Fruit fly (Drosophila melanogaster): Measurements from ENCODE around the gene CG4991.

The CG4991 gene

DNA sequence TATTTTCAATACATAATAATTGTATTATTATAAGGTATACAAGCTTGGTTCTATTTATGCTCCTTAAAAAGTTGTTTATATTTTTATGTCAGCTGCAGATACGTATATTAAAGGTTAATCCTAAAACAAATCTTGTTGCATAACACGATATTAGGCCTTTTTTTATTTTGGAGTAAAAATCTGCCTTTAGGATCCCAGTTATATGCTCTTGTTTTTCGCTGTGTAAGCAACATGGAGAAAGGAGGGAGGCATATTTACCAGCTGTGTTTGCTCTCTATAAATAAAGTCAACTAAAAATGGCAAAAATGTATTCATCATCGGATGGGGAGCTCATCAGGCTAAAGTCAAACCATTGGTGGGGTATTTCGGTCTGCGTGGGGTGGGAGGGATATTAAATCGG, 29.9 kb downstream of the CG4991 start (continued):
- TF ChIP-seq CG16779 (tag; optimal IDR thresholded peaks at IDR 0.05) (no peak), fd59A (GFP tag; optimal IDR thresholded peaks at IDR 0.05) (no peak), cyc (GFP tag; optimal IDR thresholded peaks at IDR 0.05) (peak; percentile 7), CG31627 (GFP tag; optimal IDR thresholded peaks at IDR 0.05) (peak; percentile 16), svp (GFP tag) (no peak), acj6 (GFP tag; optimal IDR thresholded peaks at IDR 0.05) (peak; percentile 13), CG6276 (GFP tag; optimal IDR thresholded peaks at IDR 0.05) (peak; percentile 44), Hr4 (GFP tag; optimal IDR thresholded peaks at IDR 0.05) (peak; percentile 17), CG1621 (tag; optimal IDR thresholded peaks at IDR 0.05) (no peak), Hr39 (GFP tag; optimal IDR thresholded peaks at IDR 0.05) (peak; percentile 12), Lpt (GFP tag; optimal IDR thresholded peaks at IDR 0.05) (no peak), CG6854 (GFP tag; optimal IDR thresholded peaks at IDR 0.05) (no peak), CG3919 (GFP tag; optimal IDR thresholded peaks at IDR 0.05) (no peak), spab (GFP tag; optimal IDR thresholded peaks at IDR 0.05) (no peak), pdm3 (GFP tag; optimal IDR thresholded peaks at IDR 0.05) (peak; percentile 6), Sox102F (GFP tag; optimal IDR thresholded peaks at IDR 0.05) (no peak), dsx (GFP tag; optimal IDR thresholded peaks at IDR 0.05; ENCODE audit: poor library complexity, severe bottlenecking) (no peak), CG8119 (GFP tag; IDR thresholded peaks at IDR 0.05) (no peak), Eip78C (GFP tag) (peak; percentile 80), CG34406 (GFP tag; optimal IDR thresholded peaks at IDR 0.05) (peak; percentile 13), CG8319 (GFP tag; optimal IDR thresholded peaks at IDR 0.05) (no peak), net (GFP tag; optimal IDR thresholded peaks at IDR 0.05) (peak; percentile 28), dac (GFP tag; optimal IDR thresholded peaks at IDR 0.05) (no peak), CG15336 (GFP tag; IDR thresholded peaks at IDR 0.05) (peak; percentile 40; the same call in 1 of the 2 replicates), CG11902 (GFP tag; optimal IDR thresholded peaks at IDR 0.05) (no peak), fkh (GFP tag; optimal IDR thresholded peaks at IDR 0.05) (peak; percentile 55), Met (GFP tag; optimal IDR thresholded peaks at IDR 0.05) (peak; percentile 19), Eip93F (GFP tag; optimal IDR thresholded peaks at IDR 0.05) (no peak), CG6808 (GFP tag; optimal IDR thresholded peaks at IDR 0.05) (peak; percentile 27), CG10631 (GFP tag; optimal IDR thresholded peaks at IDR 0.05) (peak; percentile 23), CG10669 (GFP tag; optimal IDR thresholded peaks at IDR 0.05) (peak; percentile 2)

DNA sequence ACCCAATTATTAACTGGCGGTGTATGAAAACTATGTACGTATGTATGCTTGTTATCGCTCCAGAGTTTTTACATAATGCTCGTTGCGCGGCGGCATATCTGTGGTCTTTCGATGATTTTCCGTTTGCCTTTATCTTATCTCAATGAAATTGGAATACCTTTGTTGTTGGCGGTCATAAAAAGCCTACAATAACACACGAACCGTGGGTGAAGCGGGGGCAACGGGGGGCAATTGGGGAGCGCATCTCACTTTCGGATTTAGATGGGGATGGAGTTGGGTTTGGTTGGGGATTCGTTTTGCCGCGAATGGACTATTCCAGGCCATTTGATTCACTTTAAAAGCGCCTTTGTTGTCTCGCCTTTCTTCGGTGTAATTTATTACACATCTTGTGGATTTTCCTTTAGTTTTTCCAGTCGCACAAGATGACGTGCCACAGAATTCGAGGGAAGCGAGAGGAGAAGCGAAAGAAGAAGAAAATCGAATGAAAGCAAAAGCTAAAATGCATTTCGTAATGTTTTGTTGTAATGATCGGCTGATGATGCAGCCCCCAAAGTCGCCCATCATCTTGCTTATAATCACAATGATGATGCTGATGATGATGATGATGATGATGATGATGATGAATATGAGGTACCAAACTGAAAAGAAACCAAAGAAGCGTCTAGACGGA, 30.9 kb downstream of the CG4991 start:
- TF ChIP-seq CG8119 (GFP tag; IDR thresholded peaks at IDR 0.05) (no peak), svp (GFP tag) (peak; percentile 73)

DNA sequence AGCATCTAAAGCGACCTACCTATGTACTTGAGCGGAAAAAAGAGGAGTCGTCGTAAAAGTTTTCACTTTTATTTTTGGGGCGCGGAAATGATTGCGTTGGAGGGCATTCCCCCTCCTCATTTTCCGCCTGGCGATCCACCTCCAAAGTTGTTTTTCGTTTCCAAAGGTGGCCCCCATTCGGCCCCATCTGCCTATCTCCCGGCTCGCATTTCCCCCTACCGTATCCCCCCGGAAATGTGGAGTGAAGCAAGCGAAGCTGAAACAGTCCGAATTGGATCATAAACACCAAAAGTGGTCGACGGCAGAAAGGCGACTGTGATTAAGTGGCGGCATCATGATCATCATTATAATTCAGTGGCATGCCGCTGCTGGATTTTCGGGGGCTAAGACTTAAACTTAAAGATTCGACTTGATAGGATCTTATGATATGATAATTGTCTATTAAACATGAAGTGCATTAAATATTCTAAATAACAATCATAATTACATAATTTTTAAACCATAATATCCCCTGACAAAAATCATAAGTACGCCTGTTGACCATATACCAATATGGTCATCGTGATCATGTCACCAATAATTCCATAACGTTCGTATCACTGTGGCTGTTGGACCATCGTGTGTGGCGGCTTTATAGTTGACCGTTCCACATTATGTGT, 32.0 kb downstream of the CG4991 start:
- TF ChIP-seq CG4318 (GFP tag; optimal IDR thresholded peaks at IDR 0.05) (peak; percentile 20), Smox (GFP tag; optimal IDR thresholded peaks at IDR 0.05) (peak; percentile 60), Eip78C (GFP tag) (peak; percentile 89), dsx (GFP tag; optimal IDR thresholded peaks at IDR 0.05; ENCODE audit: poor library complexity, severe bottlenecking) (no peak), OdsH (GFP tag; optimal IDR thresholded peaks at IDR 0.05) (peak; percentile 58), Sox15 (GFP tag; optimal IDR thresholded peaks at IDR 0.05) (peak; percentile 42), svp (GFP tag) (peak; percentile 92), CG7368 (GFP tag; optimal IDR thresholded peaks at IDR 0.05) (peak; percentile 55), CG11762 (GFP tag; optimal IDR thresholded peaks at IDR 0.05; ENCODE audit: insufficient read depth) (peak; percentile 48), spab (GFP tag; optimal IDR thresholded peaks at IDR 0.05) (no peak), dac (GFP tag; optimal IDR thresholded peaks at IDR 0.05) (peak; percentile 10), CG11902 (GFP tag; optimal IDR thresholded peaks at IDR 0.05) (peak; percentile 21), CG3919 (GFP tag; optimal IDR thresholded peaks at IDR 0.05) (peak; percentile 52), Sox14 (GFP tag; optimal IDR thresholded peaks at IDR 0.05) (peak; percentile 18), CG6163 (GFP tag; IDR thresholded peaks at IDR 0.05) (peak; percentile 52; the same call in 1 of the 3 replicates), cyc (GFP tag; optimal IDR thresholded peaks at IDR 0.05) (peak; percentile 56), CG9139 (GFP tag; optimal IDR thresholded peaks at IDR 0.05) (no peak), CG34406 (GFP tag; optimal IDR thresholded peaks at IDR 0.05) (peak; percentile 64), Sox102F (GFP tag; optimal IDR thresholded peaks at IDR 0.05) (peak; percentile 64), fd85E (GFP tag; optimal IDR thresholded peaks at IDR 0.05) (no peak), lz (GFP tag; optimal IDR thresholded peaks at IDR 0.05) (peak; percentile 68), CG31627 (GFP tag; optimal IDR thresholded peaks at IDR 0.05) (peak; percentile 48), CG6854 (GFP tag; optimal IDR thresholded peaks at IDR 0.05) (no peak), ss (GFP tag; optimal IDR thresholded peaks at IDR 0.05) (peak in 1 of 2 experiments; percentile 43), CG10631 (GFP tag; optimal IDR thresholded peaks at IDR 0.05) (peak; percentile 41), Hr39 (GFP tag; optimal IDR thresholded peaks at IDR 0.05) (peak; percentile 52), CG3032 (tag; optimal IDR thresholded peaks at IDR 0.05) (peak; percentile 24), CG6808 (GFP tag; optimal IDR thresholded peaks at IDR 0.05) (peak; percentile 34), CG15336 (GFP tag; IDR thresholded peaks at IDR 0.05) (peak; percentile 49; the same call in 1 of the 2 replicates)
